Fruit fly (Drosophila melanogaster) ovary, adult (tissue): Measurements from ENCODE around the gene Nhe3.
A peak's percentile ranks its signal among the peaks of the same experiment; 100 is the strongest.

Experiments
- CG17801 ChIP-seq: fragments of 200-800 bp; optimal IDR thresholded peaks from 2 replicates; lab custom pipeline; 2019; ENCODE audit warnings: missing biosample characterization, mild to moderate bottlenecking, missing genetic modification characterization, moderate library complexity; ENCODE audit not compliant: partially characterized antibody

Nhe3 gene

DNA sequence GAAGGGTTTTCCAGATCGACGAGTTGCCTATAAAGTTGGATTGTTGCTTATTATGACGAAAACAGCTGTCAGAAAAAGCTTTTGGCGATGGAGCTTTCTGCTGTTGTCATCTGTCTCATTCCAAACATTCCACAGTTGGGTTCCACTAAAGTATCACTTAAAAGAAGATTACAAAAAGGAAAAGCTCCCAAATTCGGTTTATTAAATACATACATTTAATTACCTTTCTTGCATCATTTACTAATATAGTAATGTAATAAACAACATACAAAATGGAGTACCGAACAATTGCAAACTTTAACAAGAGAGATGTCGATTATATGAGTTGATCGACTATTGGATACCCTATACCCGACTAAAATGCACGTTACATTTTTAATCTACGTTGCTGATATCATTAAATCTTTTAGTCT lies 27.9 kb downstream of the Nhe3 start, which contains the start of gene CG31633:
Gene CG31633, minus strand, starts transcription at position 58 of the 413 bp plus-strand sequence.
- TF ChIP-seq CG17801 (GFP tag; lab: Kevin White, UChicago) = no peak

DNA sequence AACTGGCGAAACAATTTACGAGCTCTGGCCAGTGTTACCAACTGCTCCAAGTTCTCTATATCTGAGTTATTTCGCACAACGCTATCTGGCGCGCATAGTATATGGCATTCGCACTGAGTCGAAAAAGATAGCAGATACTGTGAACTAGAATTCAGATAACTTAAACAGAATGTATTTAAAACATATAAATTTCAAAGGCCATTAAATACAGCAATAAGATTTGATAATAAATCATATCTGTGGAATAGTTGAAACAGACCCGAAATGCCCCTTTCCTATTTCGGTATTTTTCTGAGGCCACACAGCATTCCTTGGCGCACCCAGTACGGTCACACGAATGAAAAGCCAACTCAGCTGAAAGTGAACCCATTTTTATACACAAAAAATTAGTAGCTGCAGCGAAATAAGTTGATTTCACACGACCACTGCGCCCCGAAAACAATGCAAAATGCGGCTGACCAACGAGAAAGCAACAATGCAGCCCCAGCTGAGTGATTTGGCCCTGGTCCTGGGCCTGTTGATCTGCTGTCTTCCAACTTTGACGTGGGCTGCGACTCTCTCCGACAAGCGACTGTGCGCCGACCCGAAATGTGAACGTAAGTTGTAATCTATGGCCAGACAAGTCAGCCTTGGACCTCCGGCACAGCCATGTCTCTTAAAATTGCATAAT lies 34.9 kb downstream of the Nhe3 start, which contains the start of the genes CG31635 and Tango1:
Gene CG31635, minus strand, starts transcription at position 30 of the 670 bp plus-strand sequence.
Gene Tango1, plus strand, starts transcription at position 304 of the 670 bp plus-strand sequence.
- no peak for TF ChIP-seq CG17801 (GFP tag; lab: Kevin White, UChicago)

- peak; percentile 90 for TF ChIP-seq CG17801 (GFP tag; lab: Kevin White, UChicago)
Observed at dm6 chr2L:6648163-6648628, 36.0 kb downstream of the Nhe3 start.

DNA sequence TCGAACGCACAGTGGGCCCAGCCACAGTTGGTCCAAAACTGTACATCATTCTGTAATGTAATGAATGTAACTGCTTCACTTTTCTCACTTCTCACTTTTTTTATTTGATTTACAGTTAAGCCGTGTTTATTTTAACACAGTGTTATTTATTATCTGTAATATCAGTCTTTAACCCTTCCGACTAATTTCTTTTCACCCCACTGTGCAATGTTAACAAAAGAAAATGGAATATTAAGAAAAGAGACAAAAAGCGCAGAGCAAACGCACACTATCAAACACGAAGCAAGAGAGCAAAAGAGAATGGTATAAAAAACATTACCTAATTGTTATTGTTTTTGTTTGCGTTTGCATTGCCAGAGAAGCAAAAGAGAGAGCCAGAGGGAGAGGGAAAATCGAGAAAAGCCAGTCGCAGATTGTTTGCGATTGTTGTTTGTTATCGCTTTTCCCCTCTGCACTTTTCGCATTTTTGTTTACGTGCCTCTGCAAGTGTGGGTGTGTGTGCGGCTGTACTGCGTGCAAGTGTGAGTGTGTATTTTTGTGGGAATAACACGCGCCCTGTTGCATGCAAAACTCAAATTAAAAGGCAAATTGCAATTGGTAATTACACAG lies 37.0 kb downstream of the Nhe3 start:
- peak; percentile 92 for TF ChIP-seq CG17801 (GFP tag; lab: Kevin White, UChicago)

- TF ChIP-seq CG17801 (GFP tag; lab: Kevin White, UChicago) = peak; percentile 80
Observed at dm6 chr2L:6644421-6645059, 39.6 kb downstream of the Nhe3 start.

DNA sequence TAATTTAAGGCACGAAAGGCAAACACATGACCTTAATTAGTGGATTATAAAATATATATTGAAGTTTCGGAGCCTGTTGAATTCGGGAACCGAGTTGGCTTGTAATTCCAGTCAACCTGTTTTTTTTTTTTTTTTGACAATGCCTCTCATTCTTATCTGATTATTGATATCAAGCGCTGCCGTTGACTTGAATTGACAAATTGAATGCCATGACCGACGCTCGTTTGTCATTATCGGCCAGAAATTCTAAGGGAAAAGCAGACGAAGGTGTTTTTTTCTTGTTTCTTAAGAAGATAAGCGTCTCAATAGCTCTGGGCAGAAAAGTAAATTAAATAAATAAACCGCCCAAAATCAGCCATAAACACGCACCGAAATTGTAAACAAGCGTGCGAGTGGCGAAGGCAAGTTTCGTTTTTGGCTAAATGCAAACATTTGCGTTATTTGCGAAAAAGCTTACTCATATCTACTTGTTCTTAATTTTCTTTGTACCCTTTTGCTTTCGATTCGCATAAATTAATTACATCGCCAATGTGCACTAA lies 40.9 kb downstream of the Nhe3 start:
- no peak for TF ChIP-seq CG17801 (GFP tag; lab: Kevin White, UChicago)

dm6 chr2L:6632307-6632706 lies 51.9 kb downstream of the Nhe3 start, which contains the start of gene Oatp26F:
Gene Oatp26F (minus strand): TSS chr2L:6632407.
- no peak for TF ChIP-seq CG17801 (GFP tag; lab: Kevin White, UChicago)
